Worm (Caenorhabditis elegans) whole organism, early embryonic: ENCODE measurements around the gene H35N09.2.

ENCODE experiments used
- B0310.2 ChIP-seq: sonication (generic microtip); optimal IDR thresholded peaks from 2 replicates; lab custom pipeline; 2016; ENCODE audit warnings: mild to moderate bottlenecking, missing genetic modification characterization, missing compliant biosample characterization
- F13C5.2 ChIP-seq: sonication (generic microtip); optimal IDR thresholded peaks from 2 replicates; lab custom pipeline; 2017; ENCODE audit warnings: mild to moderate bottlenecking, missing genetic modification characterization, inconsistent platforms, missing compliant biosample characterization
- aly-1 ChIP-seq: sonication (generic microtip); optimal IDR thresholded peaks from 2 replicates; lab custom pipeline; 2016; ENCODE audit warnings: missing genetic modification characterization, missing compliant biosample characterization
- ama-1 ChIP-seq: fragments of 150-350 bp; optimal IDR thresholded peaks from 2 replicates; lab custom pipeline; 2014
- ceh-36 ChIP-seq: sonication (generic microtip); optimal IDR thresholded peaks from 2 replicates; lab custom pipeline; 2016; ENCODE audit warnings: missing genetic modification characterization, inconsistent platforms, missing compliant biosample characterization
- flt-1 ChIP-seq: fragments of 200-800 bp; sonication (Bioruptor generic); IDR thresholded peaks from 2 replicates; pipeline ENCODE4 v1.3.6; 2022; ENCODE audit warnings: missing genetic modification characterization, missing compliant biosample characterization
- hmbx-1 ChIP-seq: sonication (generic microtip); optimal IDR thresholded peaks from 2 replicates; lab custom pipeline; 2016; ENCODE audit warnings: mild to moderate bottlenecking, missing genetic modification characterization, missing compliant biosample characterization
- pes-1 ChIP-seq: fragments of 200-800 bp; sonication (Bioruptor generic); IDR thresholded peaks from 2 replicates; pipeline ENCODE4 v1.3.6; 2022; ENCODE audit warnings: missing genetic modification reagents, missing genetic modification characterization, missing compliant biosample characterization
- scrt-1 ChIP-seq: fragments of 200-800 bp; sonication (Bioruptor generic); IDR thresholded peaks from 2 replicates; pipeline ENCODE4 v1.3.6; 2022; ENCODE audit warnings: missing genetic modification characterization, missing compliant biosample characterization
- sea-1 ChIP-seq: fragments of 200-800 bp; sonication (Bioruptor generic); conservative IDR thresholded peaks from 2 replicates; pipeline ENCODE4 v1.3.6; 2022; ENCODE audit warnings: missing genetic modification characterization, missing compliant biosample characterization
- tbx-11 ChIP-seq: fragments of 200-800 bp; sonication (Bioruptor generic); IDR thresholded peaks from 2 replicates; pipeline ENCODE4 v1.3.6; 2022; ENCODE audit warnings: missing genetic modification characterization, missing compliant biosample characterization
- tra-4 ChIP-seq: sonication (generic microtip); optimal IDR thresholded peaks from 2 replicates; lab custom pipeline; 2017; ENCODE audit warnings: missing genetic modification characterization, missing compliant biosample characterization

DNA sequence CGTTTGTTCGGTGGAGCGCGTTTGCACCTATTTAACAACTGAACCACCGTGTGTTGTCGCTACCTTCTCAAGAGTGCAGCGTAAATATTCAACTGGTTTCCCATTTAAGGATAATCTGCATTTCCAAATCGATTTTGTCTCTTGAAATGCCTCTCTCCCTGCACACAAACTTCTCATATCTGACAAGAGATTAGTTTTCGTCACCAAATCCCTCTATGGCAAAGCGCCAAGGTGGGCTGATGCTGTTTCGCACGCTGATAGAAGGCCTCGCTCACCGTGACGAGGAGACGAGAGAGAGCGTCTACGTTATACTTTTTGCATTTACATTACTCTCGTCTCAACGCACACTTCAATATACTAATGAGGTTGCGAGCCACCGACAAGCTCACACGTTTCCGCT is 5.1 kb downstream of the H35N09.2 start:
- TF ChIP-seq B0310.2 (no peak), F13C5.2 (no peak), hmbx-1 (tag; lab: Kevin White, UChicago) (no peak), ama-1 (no peak), pes-1 (GFP tag; lab: Robert Waterston, UW) (no peak), scrt-1 (GFP tag; lab: Robert Waterston, UW) (no peak), sea-1 (GFP tag; lab: Robert Waterston, UW) (no peak), aly-1 (tag; lab: Kevin White, UChicago) (no peak), tra-4 (tag; lab: Kevin White, UChicago) (no peak), ceh-36 (no peak), tbx-11 (GFP tag; lab: Robert Waterston, UW) (no peak), flt-1 (GFP tag; lab: Robert Waterston, UW) (no peak)
